Worm (Caenorhabditis elegans) whole organism, L2 larva: Measurements from ENCODE around the gene T24E12.1.

Source experiments
- C34F6.9 ChIP-seq: fragments of 150-350 bp; optimal IDR thresholded peaks from 2 replicates; lab custom pipeline; 2014; ENCODE audit warnings: missing biosample characterization, missing genetic modification characterization
- F13H6.1 ChIP-seq: sonication (generic microtip); optimal IDR thresholded peaks from 2 replicates; lab custom pipeline; 2016; ENCODE audit warnings: missing genetic modification characterization, missing compliant biosample characterization
- R02D3.7 ChIP-seq: fragments of 150-350 bp; optimal IDR thresholded peaks from 2 replicates; lab custom pipeline; 2014; ENCODE audit warnings: missing biosample characterization, missing genetic modification characterization
- Y55F3AM.14 ChIP-seq: fragments of 200-800 bp; sonication (Bioruptor generic); optimal IDR thresholded peaks from 2 replicates; lab custom pipeline; 2018; ENCODE audit warnings: mild to moderate bottlenecking, missing genetic modification characterization, missing compliant biosample characterization
- ZK546.5 ChIP-seq: sonication (generic microtip); optimal IDR thresholded peaks from 2 replicates; lab custom pipeline; 2017; ENCODE audit warnings: missing biosample characterization, missing genetic modification characterization
- alr-1 ChIP-seq: fragments of 150-350 bp; optimal IDR thresholded peaks from 2 replicates; lab custom pipeline; 2014; ENCODE audit warnings: missing biosample characterization, missing genetic modification characterization
- ama-1 ChIP-seq: fragments of 150-350 bp; optimal IDR thresholded peaks from 2 replicates; lab custom pipeline; 2018; ENCODE audit warnings: inconsistent platforms
- blmp-1 ChIP-seq: sonication (generic microtip); optimal IDR thresholded peaks from 2 replicates; lab custom pipeline; 2017; ENCODE audit warnings: missing genetic modification characterization, mild to moderate bottlenecking, missing compliant biosample characterization, antibody characterized with exemption, moderate library complexity; ENCODE audit not compliant: insufficient read depth
- ceh-82 ChIP-seq: fragments of 150-350 bp; optimal IDR thresholded peaks from 2 replicates; lab custom pipeline; 2014; ENCODE audit warnings: missing biosample characterization, missing genetic modification characterization
- crh-2 ChIP-seq: sonication (generic microtip); optimal IDR thresholded peaks from 2 replicates; lab custom pipeline; 2017; ENCODE audit warnings: missing biosample characterization, missing genetic modification characterization
- dmd-4 ChIP-seq: sonication (generic microtip); optimal IDR thresholded peaks from 2 replicates; lab custom pipeline; 2017; ENCODE audit warnings: missing biosample characterization, missing genetic modification characterization
- egl-27 ChIP-seq: sonication (generic microtip); optimal IDR thresholded peaks from 3 replicates; lab custom pipeline; 2017; ENCODE audit warnings: missing biosample characterization, missing genetic modification reagents, missing genetic modification characterization
- elt-1 ChIP-seq: fragments of 150-350 bp; optimal IDR thresholded peaks from 2 replicates; lab custom pipeline; 2014; ENCODE audit warnings: missing biosample characterization, missing genetic modification characterization
- elt-3 ChIP-seq: sonication (generic microtip); optimal IDR thresholded peaks from 2 replicates; lab custom pipeline; 2017; ENCODE audit warnings: missing biosample characterization, missing genetic modification characterization
- fos-1 ChIP-seq: fragments of 150-350 bp; optimal IDR thresholded peaks from 2 replicates; lab custom pipeline; 2014; ENCODE audit warnings: missing biosample characterization, missing genetic modification characterization
- gmeb-1 ChIP-seq: fragments of 150-350 bp; optimal IDR thresholded peaks from 2 replicates; lab custom pipeline; 2014; ENCODE audit warnings: missing biosample characterization, missing genetic modification characterization
- lin-11 ChIP-seq: fragments of 150-350 bp; sonication (generic microtip); optimal IDR thresholded peaks from 2 replicates; lab custom pipeline; 2014; ENCODE audit warnings: missing biosample characterization, missing genetic modification characterization, inconsistent platforms, mixed read lengths
- lin-13 ChIP-seq: fragments of 150-350 bp; optimal IDR thresholded peaks from 2 replicates; lab custom pipeline; 2014; ENCODE audit warnings: missing biosample characterization, missing genetic modification reagents, missing genetic modification characterization
- lin-39 ChIP-seq: fragments of 150-350 bp; optimal IDR thresholded peaks from 2 replicates; lab custom pipeline; 2014; ENCODE audit warnings: missing biosample characterization, missing genetic modification reagents, missing genetic modification characterization
- mab-5 ChIP-seq: fragments of 150-350 bp; optimal IDR thresholded peaks from 2 replicates; lab custom pipeline; 2014; ENCODE audit warnings: missing biosample characterization, missing genetic modification characterization
- mbf-1 ChIP-seq: sonication (generic microtip); optimal IDR thresholded peaks from 2 replicates; lab custom pipeline; 2017; ENCODE audit warnings: missing biosample characterization, missing genetic modification characterization
- mdl-1 ChIP-seq, 2 experiments: fragments of 150-350 bp in 1 of 2; sonication (generic microtip) in 1 of 2; optimal IDR thresholded peaks; 2 replicates each; lab custom pipeline; 2017; ENCODE audit warnings: missing biosample characterization in 2 of 2, missing genetic modification characterization in 2 of 2
- nhr-10 ChIP-seq: sonication (generic microtip); optimal IDR thresholded peaks from 2 replicates; lab custom pipeline; 2017; ENCODE audit warnings: missing biosample characterization, missing genetic modification characterization
- nhr-11 ChIP-seq: fragments of 150-350 bp; optimal IDR thresholded peaks from 2 replicates; lab custom pipeline; 2014; ENCODE audit warnings: missing biosample characterization, missing genetic modification characterization
- nhr-12 ChIP-seq: fragments of 150-350 bp; optimal IDR thresholded peaks from 2 replicates; lab custom pipeline; 2014; ENCODE audit warnings: missing biosample characterization, missing genetic modification characterization
- nhr-129 ChIP-seq: fragments of 150-350 bp; optimal IDR thresholded peaks from 2 replicates; lab custom pipeline; 2014; ENCODE audit warnings: missing biosample characterization, missing genetic modification characterization
- nhr-21 ChIP-seq: fragments of 150-350 bp; optimal IDR thresholded peaks from 2 replicates; lab custom pipeline; 2014; ENCODE audit warnings: missing biosample characterization, missing genetic modification characterization
- nhr-23 ChIP-seq: fragments of 150-350 bp; optimal IDR thresholded peaks from 2 replicates; lab custom pipeline; 2014; ENCODE audit warnings: missing biosample characterization, missing genetic modification reagents, missing genetic modification characterization
- nhr-237 ChIP-seq: fragments of 150-350 bp; optimal IDR thresholded peaks from 2 replicates; lab custom pipeline; 2014; ENCODE audit warnings: missing biosample characterization, missing genetic modification characterization
- nhr-25 ChIP-seq: fragments of 150-350 bp; sonication (generic microtip); optimal IDR thresholded peaks from 3 replicates; lab custom pipeline; 2014; ENCODE audit warnings: missing biosample characterization, missing genetic modification characterization
- nhr-6 ChIP-seq: fragments of 150-350 bp; optimal IDR thresholded peaks from 2 replicates; lab custom pipeline; 2014; ENCODE audit warnings: missing biosample characterization, missing genetic modification characterization
- nhr-77 ChIP-seq: fragments of 150-350 bp; optimal IDR thresholded peaks from 2 replicates; lab custom pipeline; 2014; ENCODE audit warnings: missing biosample characterization, missing genetic modification characterization
- peb-1 ChIP-seq: fragments of 150-350 bp; optimal IDR thresholded peaks from 2 replicates; lab custom pipeline; 2014; ENCODE audit warnings: missing biosample characterization, missing genetic modification characterization
- sem-4 ChIP-seq: fragments of 150-350 bp; optimal IDR thresholded peaks from 2 replicates; lab custom pipeline; 2014; ENCODE audit warnings: missing biosample characterization, missing genetic modification reagents, missing genetic modification characterization
- skn-1 ChIP-seq: sonication (generic microtip); optimal IDR thresholded peaks from 2 replicates; lab custom pipeline; 2017; ENCODE audit warnings: missing biosample characterization, missing genetic modification characterization
- snpc-4 ChIP-seq: fragments of 150-350 bp; optimal IDR thresholded peaks from 2 replicates; lab custom pipeline; 2014; ENCODE audit warnings: missing biosample characterization, missing genetic modification characterization
- unc-39 ChIP-seq: fragments of 150-350 bp; optimal IDR thresholded peaks from 2 replicates; lab custom pipeline; 2014; ENCODE audit warnings: missing biosample characterization, missing genetic modification characterization
- unc-62 ChIP-seq: fragments of 150-350 bp; optimal IDR thresholded peaks from 2 replicates; lab custom pipeline; 2014; ENCODE audit warnings: missing biosample characterization, missing genetic modification reagents, missing genetic modification characterization
- zag-1 ChIP-seq: fragments of 150-350 bp; optimal IDR thresholded peaks from 2 replicates; lab custom pipeline; 2014; ENCODE audit warnings: missing biosample characterization, missing genetic modification characterization
- ztf-1 ChIP-seq: fragments of 200-800 bp; sonication (Bioruptor generic); conservative IDR thresholded peaks from 2 replicates; pipeline ENCODE4 v1.3.6; 2022; ENCODE audit warnings: missing genetic modification characterization, missing compliant biosample characterization
- ztf-4 ChIP-seq: fragments of 150-350 bp; optimal IDR thresholded peaks from 2 replicates; lab custom pipeline; 2014; ENCODE audit warnings: missing biosample characterization, missing genetic modification characterization

Gene T24E12.1

ce11 chrII:3785257-3785656 lies at the start of gene T24E12.1:
Gene T24E12.1 (plus strand): TSS chrII:3785557.
- TF ChIP-seq ztf-1 (GFP tag; lab: Robert Waterston, UW) (no peak), crh-2 (tag; lab: Kevin White, UChicago) (no peak), egl-27 (tag; lab: Kevin White, UChicago) (no peak), alr-1 (tag; lab: Kevin White, UChicago) (no peak), sem-4 (no peak), nhr-237 (no peak), lin-11 (tag; lab: Kevin White, UChicago) (no peak), lin-39 (no peak), elt-1 (no peak), snpc-4 (tag; lab: Kevin White, UChicago) (no peak), C34F6.9 (tag; lab: Kevin White, UChicago) (no peak), nhr-21 (no peak), ama-1 (lab: Kevin White, UChicago) (no peak), unc-62 (no peak), Y55F3AM.14 (no peak), peb-1 (tag; lab: Kevin White, UChicago) (no peak)

- no peak for TF ChIP-seq mab-5
- no peak for TF ChIP-seq blmp-1 (tag; lab: Kevin White, UChicago)
- no peak for TF ChIP-seq ceh-82 (tag; lab: Kevin White, UChicago)
- no peak for TF ChIP-seq mbf-1 (tag; lab: Kevin White, UChicago)
- no peak for TF ChIP-seq dmd-4
- TF ChIP-seq nhr-23: no peak
- TF ChIP-seq lin-39: no peak
- TF ChIP-seq sem-4: no peak
- no peak for TF ChIP-seq nhr-12 (tag; lab: Kevin White, UChicago)
- TF ChIP-seq unc-62: no peak
- no peak for TF ChIP-seq ztf-1 (GFP tag; lab: Robert Waterston, UW)
- TF ChIP-seq Y55F3AM.14: no peak
- no peak for TF ChIP-seq nhr-11
- no peak for TF ChIP-seq lin-11 (tag; lab: Kevin White, UChicago)
- TF ChIP-seq skn-1 (tag; lab: Kevin White, UChicago): no peak
- no peak for TF ChIP-seq R02D3.7 (tag; lab: Kevin White, UChicago)
Measured at ce11 chrII:3736893-3737375, 48.4 kb upstream of the T24E12.1 start, which contains the start of gene F12E12.6. Gene F12E12.6 (minus strand): TSS chrII:3736943.

- no peak for TF ChIP-seq nhr-77 (tag; lab: Kevin White, UChicago)
- no peak for TF ChIP-seq nhr-12 (tag; lab: Kevin White, UChicago)
- TF ChIP-seq alr-1 (tag; lab: Kevin White, UChicago): no peak
- TF ChIP-seq nhr-129 (tag; lab: Kevin White, UChicago): no peak
- no peak for TF ChIP-seq ztf-1 (GFP tag; lab: Robert Waterston, UW)
- no peak for TF ChIP-seq nhr-10 (tag; lab: Kevin White, UChicago)
- no peak for TF ChIP-seq ZK546.5 (tag; lab: Kevin White, UChicago)
- TF ChIP-seq mdl-1 (tag; optimal IDR thresholded peaks at IDR 0.05; lab: Kevin White, UChicago): no peak
- TF ChIP-seq gmeb-1 (tag; lab: Kevin White, UChicago): no peak
- no peak for TF ChIP-seq fos-1 (tag; lab: Kevin White, UChicago)
- no peak for TF ChIP-seq elt-3 (tag; lab: Kevin White, UChicago)
- TF ChIP-seq mab-5: no peak
- TF ChIP-seq mbf-1 (tag; lab: Kevin White, UChicago): no peak
- TF ChIP-seq, all 48 proteins: peak for 0
Measured at ce11 chrII:3739647-3740046, 45.7 kb upstream of the T24E12.1 start, which contains the start of gene F12E12.2. Gene F12E12.2 (plus strand): TSS chrII:3739947.

- no peak for TF ChIP-seq unc-39 (tag; lab: Kevin White, UChicago)
- no peak for TF ChIP-seq nhr-12 (tag; lab: Kevin White, UChicago)
- no peak for TF ChIP-seq nhr-6 (tag; lab: Kevin White, UChicago)
- TF ChIP-seq zag-1 (tag; lab: Kevin White, UChicago): no peak
- no peak for TF ChIP-seq ztf-4 (tag; lab: Kevin White, UChicago)
- TF ChIP-seq unc-62: no peak
- TF ChIP-seq blmp-1 (tag; lab: Kevin White, UChicago): no peak
- no peak for TF ChIP-seq elt-1
- TF ChIP-seq lin-13 (GFP tag; lab: Kevin White, UChicago): no peak
- TF ChIP-seq F13H6.1 (tag; lab: Kevin White, UChicago): no peak
- TF ChIP-seq fos-1 (tag; lab: Kevin White, UChicago): no peak
- TF ChIP-seq nhr-25: no peak
- TF ChIP-seq nhr-11: no peak
Measured at ce11 chrII:3741584-3741983, 43.8 kb upstream of the T24E12.1 start, which contains the start of gene F12E12.1. Gene F12E12.1 (plus strand): TSS chrII:3741884.
